Worm (Caenorhabditis elegans) whole organism, L4/young adult: ENCODE measurements around the gene F44E2.3.

Experiments
- W03F9.2 ChIP-seq: fragments of 150-350 bp; optimal IDR thresholded peaks from 2 replicates; lab custom pipeline; 2014; ENCODE audit warnings: missing biosample characterization, missing genetic modification characterization
- him-1 ChIP-seq: sonication (generic microtip); optimal IDR thresholded peaks from 2 replicates; lab custom pipeline; 2016; ENCODE audit warnings: missing genotype, missing genetic modification reagents, missing genetic modification characterization, missing compliant biosample characterization

DNA sequence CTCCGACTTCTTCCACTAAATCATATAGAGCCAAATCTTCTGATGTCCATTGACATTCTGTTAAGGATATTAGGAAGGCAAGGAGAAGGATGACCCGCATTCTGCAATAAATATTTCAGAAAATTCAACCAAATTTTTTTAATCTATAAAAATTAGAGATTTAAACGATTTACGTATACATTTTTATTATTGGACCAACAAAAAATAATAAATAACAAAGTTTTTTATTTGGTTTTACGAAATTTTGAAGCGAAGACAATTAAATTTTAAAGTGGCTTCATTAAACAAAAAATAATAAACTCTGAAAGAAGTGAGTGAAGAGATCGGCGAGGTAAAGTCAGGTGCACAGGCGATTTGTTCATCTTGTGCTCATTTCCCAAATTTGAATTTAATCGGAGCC, 2.0 kb downstream of the F44E2.3 start, which contains the start of gene F54F2.9:
- TF ChIP-seq W03F9.2 (tag; lab: Kevin White, UChicago), result no peak
- TF ChIP-seq him-1 (tag; lab: Kevin White, UChicago), result no peak
